Worm (Caenorhabditis elegans) whole organism, L2 larva: ENCODE results near the gene tbc-8.
A peak's percentile ranks its signal among the peaks of the same experiment; 100 is the strongest.

Experiments
- C34F6.9 ChIP-seq: fragments of 150-350 bp; optimal IDR thresholded peaks from 2 replicates; lab custom pipeline; 2014; ENCODE audit warnings: missing biosample characterization, missing genetic modification characterization
- F13H6.1 ChIP-seq: sonication (generic microtip); optimal IDR thresholded peaks from 2 replicates; lab custom pipeline; 2016; ENCODE audit warnings: missing genetic modification characterization, missing compliant biosample characterization
- R02D3.7 ChIP-seq: fragments of 150-350 bp; optimal IDR thresholded peaks from 2 replicates; lab custom pipeline; 2014; ENCODE audit warnings: missing biosample characterization, missing genetic modification characterization
- Y55F3AM.14 ChIP-seq: fragments of 200-800 bp; sonication (Bioruptor generic); optimal IDR thresholded peaks from 2 replicates; lab custom pipeline; 2018; ENCODE audit warnings: mild to moderate bottlenecking, missing genetic modification characterization, missing compliant biosample characterization
- ZK546.5 ChIP-seq: sonication (generic microtip); optimal IDR thresholded peaks from 2 replicates; lab custom pipeline; 2017; ENCODE audit warnings: missing biosample characterization, missing genetic modification characterization
- aly-2 ChIP-seq: fragments of 150-350 bp; optimal IDR thresholded peaks from 2 replicates; lab custom pipeline; 2014; ENCODE audit warnings: missing biosample characterization, missing genetic modification characterization
- ama-1 ChIP-seq: fragments of 150-350 bp; optimal IDR thresholded peaks from 2 replicates; lab custom pipeline; 2018; ENCODE audit warnings: inconsistent platforms
- blmp-1 ChIP-seq: sonication (generic microtip); optimal IDR thresholded peaks from 2 replicates; lab custom pipeline; 2017; ENCODE audit warnings: missing genetic modification characterization, mild to moderate bottlenecking, missing compliant biosample characterization, antibody characterized with exemption, moderate library complexity; ENCODE audit not compliant: insufficient read depth
- ceh-16 ChIP-seq: fragments of 150-350 bp; optimal IDR thresholded peaks from 2 replicates; lab custom pipeline; 2014; ENCODE audit warnings: missing biosample characterization, missing genetic modification characterization
- ceh-82 ChIP-seq: fragments of 150-350 bp; optimal IDR thresholded peaks from 2 replicates; lab custom pipeline; 2014; ENCODE audit warnings: missing biosample characterization, missing genetic modification characterization
- crh-2 ChIP-seq: sonication (generic microtip); optimal IDR thresholded peaks from 2 replicates; lab custom pipeline; 2017; ENCODE audit warnings: missing biosample characterization, missing genetic modification characterization
- egl-27 ChIP-seq: sonication (generic microtip); optimal IDR thresholded peaks from 3 replicates; lab custom pipeline; 2017; ENCODE audit warnings: missing biosample characterization, missing genetic modification reagents, missing genetic modification characterization
- elt-3 ChIP-seq: sonication (generic microtip); optimal IDR thresholded peaks from 2 replicates; lab custom pipeline; 2017; ENCODE audit warnings: missing biosample characterization, missing genetic modification characterization
- fos-1 ChIP-seq: fragments of 150-350 bp; optimal IDR thresholded peaks from 2 replicates; lab custom pipeline; 2014; ENCODE audit warnings: missing biosample characterization, missing genetic modification characterization
- gmeb-1 ChIP-seq: fragments of 150-350 bp; optimal IDR thresholded peaks from 2 replicates; lab custom pipeline; 2014; ENCODE audit warnings: missing biosample characterization, missing genetic modification characterization
- lin-11 ChIP-seq: fragments of 150-350 bp; sonication (generic microtip); optimal IDR thresholded peaks from 2 replicates; lab custom pipeline; 2014; ENCODE audit warnings: missing biosample characterization, missing genetic modification characterization, inconsistent platforms, mixed read lengths
- lin-13 ChIP-seq: fragments of 150-350 bp; optimal IDR thresholded peaks from 2 replicates; lab custom pipeline; 2014; ENCODE audit warnings: missing biosample characterization, missing genetic modification reagents, missing genetic modification characterization
- lin-39 ChIP-seq: fragments of 150-350 bp; optimal IDR thresholded peaks from 2 replicates; lab custom pipeline; 2014; ENCODE audit warnings: missing biosample characterization, missing genetic modification reagents, missing genetic modification characterization
- lsy-2 ChIP-seq, 2 experiments: fragments of 150-350 bp in 1 of 2; sonication (generic microtip) in 1 of 2; optimal IDR thresholded peaks; 2 replicates each; lab custom pipeline; 2014 to 2017; ENCODE audit warnings: missing biosample characterization in 2 of 2, missing genetic modification characterization in 2 of 2
- mab-5 ChIP-seq: fragments of 150-350 bp; optimal IDR thresholded peaks from 2 replicates; lab custom pipeline; 2014; ENCODE audit warnings: missing biosample characterization, missing genetic modification characterization
- mdl-1 ChIP-seq, 2 experiments: fragments of 150-350 bp in 1 of 2; sonication (generic microtip) in 1 of 2; optimal IDR thresholded peaks; 2 replicates each; lab custom pipeline; 2017; ENCODE audit warnings: missing biosample characterization in 2 of 2, missing genetic modification characterization in 2 of 2
- nhr-10 ChIP-seq: sonication (generic microtip); optimal IDR thresholded peaks from 2 replicates; lab custom pipeline; 2017; ENCODE audit warnings: missing biosample characterization, missing genetic modification characterization
- nhr-11 ChIP-seq: fragments of 150-350 bp; optimal IDR thresholded peaks from 2 replicates; lab custom pipeline; 2014; ENCODE audit warnings: missing biosample characterization, missing genetic modification characterization
- nhr-129 ChIP-seq: fragments of 150-350 bp; optimal IDR thresholded peaks from 2 replicates; lab custom pipeline; 2014; ENCODE audit warnings: missing biosample characterization, missing genetic modification characterization
- nhr-21 ChIP-seq: fragments of 150-350 bp; optimal IDR thresholded peaks from 2 replicates; lab custom pipeline; 2014; ENCODE audit warnings: missing biosample characterization, missing genetic modification characterization
- nhr-23 ChIP-seq: fragments of 150-350 bp; optimal IDR thresholded peaks from 2 replicates; lab custom pipeline; 2014; ENCODE audit warnings: missing biosample characterization, missing genetic modification reagents, missing genetic modification characterization
- nhr-25 ChIP-seq: fragments of 150-350 bp; sonication (generic microtip); optimal IDR thresholded peaks from 3 replicates; lab custom pipeline; 2014; ENCODE audit warnings: missing biosample characterization, missing genetic modification characterization
- nhr-6 ChIP-seq: fragments of 150-350 bp; optimal IDR thresholded peaks from 2 replicates; lab custom pipeline; 2014; ENCODE audit warnings: missing biosample characterization, missing genetic modification characterization
- nhr-77 ChIP-seq: fragments of 150-350 bp; optimal IDR thresholded peaks from 2 replicates; lab custom pipeline; 2014; ENCODE audit warnings: missing biosample characterization, missing genetic modification characterization
- peb-1 ChIP-seq: fragments of 150-350 bp; optimal IDR thresholded peaks from 2 replicates; lab custom pipeline; 2014; ENCODE audit warnings: missing biosample characterization, missing genetic modification characterization
- sem-4 ChIP-seq: fragments of 150-350 bp; optimal IDR thresholded peaks from 2 replicates; lab custom pipeline; 2014; ENCODE audit warnings: missing biosample characterization, missing genetic modification reagents, missing genetic modification characterization
- sma-3 ChIP-seq: sonication (generic microtip); optimal IDR thresholded peaks from 2 replicates; lab custom pipeline; 2016; ENCODE audit warnings: missing genetic modification reagents, missing genetic modification characterization, missing compliant biosample characterization
- sma-9 ChIP-seq, 2 experiments: fragments of 150-350 bp in 1 of 2; sonication (generic microtip) in 1 of 2; optimal IDR thresholded peaks; 2 replicates each; lab custom pipeline; 2014 to 2016; ENCODE audit warnings: missing genetic modification characterization in 2 of 2, mild to moderate bottlenecking in 1 of 2, missing biosample characterization in 1 of 2, missing compliant biosample characterization in 1 of 2, missing genetic modification reagents in 1 of 2, moderate library complexity in 1 of 2
- snpc-4 ChIP-seq: fragments of 150-350 bp; optimal IDR thresholded peaks from 2 replicates; lab custom pipeline; 2014; ENCODE audit warnings: missing biosample characterization, missing genetic modification characterization
- unc-55 ChIP-seq: fragments of 150-350 bp; sonication (generic microtip); optimal IDR thresholded peaks from 3 replicates; lab custom pipeline; 2014; ENCODE audit warnings: missing biosample characterization, missing genetic modification reagents, missing genetic modification characterization
- zag-1 ChIP-seq: fragments of 150-350 bp; optimal IDR thresholded peaks from 2 replicates; lab custom pipeline; 2014; ENCODE audit warnings: missing biosample characterization, missing genetic modification characterization
- ztf-1 ChIP-seq: fragments of 200-800 bp; sonication (Bioruptor generic); conservative IDR thresholded peaks from 2 replicates; pipeline ENCODE4 v1.3.6; 2022; ENCODE audit warnings: missing genetic modification characterization, missing compliant biosample characterization
- ztf-11 ChIP-seq: sonication (generic microtip); optimal IDR thresholded peaks from 2 replicates; lab custom pipeline; 2017; ENCODE audit warnings: missing biosample characterization, missing genetic modification characterization
- ztf-4 ChIP-seq: fragments of 150-350 bp; optimal IDR thresholded peaks from 2 replicates; lab custom pipeline; 2014; ENCODE audit warnings: missing biosample characterization, missing genetic modification characterization

The tbc-8 gene

DNA sequence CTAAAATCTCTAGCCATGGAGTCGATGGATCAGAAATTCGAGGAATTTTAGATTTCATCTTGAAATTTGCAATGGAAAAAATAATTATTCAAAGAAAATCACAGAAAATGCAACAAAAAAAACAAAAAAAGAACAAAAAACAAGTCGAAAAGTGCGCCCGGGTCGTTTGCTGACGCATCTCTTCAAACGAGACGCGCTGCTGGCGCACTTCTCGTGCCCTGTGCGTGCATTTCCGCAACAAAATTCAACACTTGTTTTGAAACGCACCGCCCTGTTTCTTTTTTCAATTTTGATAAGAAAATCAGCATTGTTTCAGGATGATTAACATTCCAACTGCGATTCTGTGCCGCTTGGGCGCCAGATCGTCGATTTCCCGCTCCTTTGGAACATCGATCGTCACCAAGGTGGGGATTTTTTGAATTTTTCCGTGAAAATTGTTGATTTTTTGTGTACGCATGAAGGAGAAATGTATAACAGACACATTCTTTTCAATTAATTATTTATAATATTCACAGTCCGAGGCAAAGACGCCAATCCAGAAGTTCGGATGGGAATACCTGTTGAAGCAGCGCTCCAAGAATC lies 30.7 kb upstream of the tbc-8 start, which contains the start of the genes jmjd-4 and mev-1:
Gene jmjd-4 (minus strand): TSS at position 58 of the 582 bp plus-strand sequence.
Gene mev-1 (plus strand): TSS at position 317 of the 582 bp plus-strand sequence.
- TF ChIP-seq lin-39 (tag; lab: Kevin White, UChicago) (no peak), elt-3 (no peak), Y55F3AM.14 (GFP tag; lab: Kevin White, UChicago) (peak; percentile 11), lsy-2 (tag; optimal IDR thresholded peaks at IDR 0.05; lab: Kevin White, UChicago) (peak; percentile 89 to 94), nhr-21 (tag; lab: Kevin White, UChicago) (peak; percentile 77), F13H6.1 (tag; lab: Kevin White, UChicago) (peak; percentile 84), fos-1 (tag; lab: Kevin White, UChicago) (peak; percentile 91), sma-3 (GFP tag; lab: Kevin White, UChicago) (peak; percentile 82), zag-1 (tag; lab: Kevin White, UChicago) (peak; percentile 39), nhr-11 (tag; lab: Kevin White, UChicago) (no peak), ztf-4 (tag; lab: Kevin White, UChicago) (peak; percentile 44), ZK546.5 (tag; lab: Kevin White, UChicago) (peak; percentile 36), crh-2 (tag; lab: Kevin White, UChicago) (peak; percentile 87), ceh-16 (peak; percentile 19), nhr-77 (peak; percentile 32), egl-27 (tag; lab: Kevin White, UChicago) (peak; percentile 77), unc-55 (GFP tag; lab: Kevin White, UChicago) (peak; percentile 87), sem-4 (tag; lab: Kevin White, UChicago) (peak; percentile 19), ztf-1 (GFP tag; lab: Robert Waterston, UW) (no peak), aly-2 (tag; lab: Kevin White, UChicago) (peak; percentile 33), nhr-25 (tag; lab: Kevin White, UChicago) (peak; percentile 80), nhr-10 (tag; lab: Kevin White, UChicago) (peak; percentile 52), ama-1 (lab: Kevin White, UChicago) (no peak), nhr-129 (tag; lab: Kevin White, UChicago) (peak; percentile 77), ceh-82 (tag; lab: Kevin White, UChicago) (no peak), lin-13 (GFP tag; lab: Kevin White, UChicago) (peak; percentile 78), mdl-1 (tag; optimal IDR thresholded peaks at IDR 0.05; lab: Kevin White, UChicago) (peak in 1 of 2 experiments; percentile 46), mab-5 (peak; percentile 63), gmeb-1 (tag; lab: Kevin White, UChicago) (peak; percentile 90), sma-9 (GFP tag; optimal IDR thresholded peaks at IDR 0.05; lab: Kevin White, UChicago) (peak; percentile 79), sma-9 (tag; optimal IDR thresholded peaks at IDR 0.05; lab: Kevin White, UChicago) (no peak), peb-1 (tag; lab: Kevin White, UChicago) (no peak), blmp-1 (tag; lab: Kevin White, UChicago) (peak; percentile 31), ztf-11 (tag; lab: Kevin White, UChicago) (no peak), nhr-6 (tag; lab: Kevin White, UChicago) (peak; percentile 24), lin-11 (tag; lab: Kevin White, UChicago) (peak; percentile 85), snpc-4 (tag; lab: Kevin White, UChicago) (peak; percentile 63), R02D3.7 (tag; lab: Kevin White, UChicago) (peak; percentile 49), C34F6.9 (peak; percentile 95)

DNA sequence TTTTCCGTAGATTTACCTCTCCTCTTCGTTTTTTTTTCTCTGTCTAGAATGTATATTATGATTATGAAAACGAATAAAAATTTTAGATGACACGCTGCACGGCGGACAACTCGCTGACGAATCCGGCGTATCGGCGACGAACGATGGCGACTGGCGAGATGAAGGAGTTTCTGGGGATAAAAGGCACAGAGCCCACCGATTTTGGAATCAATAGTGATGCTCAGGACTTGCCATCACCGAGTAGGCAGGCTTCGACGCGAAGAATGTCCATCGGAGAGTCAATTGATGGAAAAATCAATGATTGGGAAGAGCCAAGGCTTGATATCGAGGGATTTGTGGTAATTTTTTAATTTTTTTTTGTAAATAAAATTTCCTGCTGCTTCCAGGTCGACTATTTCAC lies 29.7 kb upstream of the tbc-8 start, which contains the start of gene ced-9:
Gene ced-9 (plus strand): TSS at position 87 of the 400 bp plus-strand sequence.
- TF ChIP-seq nhr-23 (tag; lab: Kevin White, UChicago) (no peak), nhr-21 (tag; lab: Kevin White, UChicago) (no peak), C34F6.9 (no peak), F13H6.1 (tag; lab: Kevin White, UChicago) (no peak), zag-1 (tag; lab: Kevin White, UChicago) (no peak), gmeb-1 (tag; lab: Kevin White, UChicago) (no peak)
